Worm (Caenorhabditis elegans) whole organism, L2 larva: ENCODE data around the gene rpl-43.

Experiments
- ama-1 ChIP-seq: fragments of 150-350 bp; optimal IDR thresholded peaks from 2 replicates; lab custom pipeline; 2018; ENCODE audit warnings: inconsistent platforms
- crh-2 ChIP-seq: sonication (generic microtip); optimal IDR thresholded peaks from 2 replicates; lab custom pipeline; 2017; ENCODE audit warnings: missing biosample characterization, missing genetic modification characterization
- mbf-1 ChIP-seq: sonication (generic microtip); optimal IDR thresholded peaks from 2 replicates; lab custom pipeline; 2017; ENCODE audit warnings: missing biosample characterization, missing genetic modification characterization
- nhr-12 ChIP-seq: fragments of 150-350 bp; optimal IDR thresholded peaks from 2 replicates; lab custom pipeline; 2014; ENCODE audit warnings: missing biosample characterization, missing genetic modification characterization
- nhr-6 ChIP-seq: fragments of 150-350 bp; optimal IDR thresholded peaks from 2 replicates; lab custom pipeline; 2014; ENCODE audit warnings: missing biosample characterization, missing genetic modification characterization
- sma-3 ChIP-seq: sonication (generic microtip); optimal IDR thresholded peaks from 2 replicates; lab custom pipeline; 2016; ENCODE audit warnings: missing genetic modification reagents, missing genetic modification characterization, missing compliant biosample characterization

DNA sequence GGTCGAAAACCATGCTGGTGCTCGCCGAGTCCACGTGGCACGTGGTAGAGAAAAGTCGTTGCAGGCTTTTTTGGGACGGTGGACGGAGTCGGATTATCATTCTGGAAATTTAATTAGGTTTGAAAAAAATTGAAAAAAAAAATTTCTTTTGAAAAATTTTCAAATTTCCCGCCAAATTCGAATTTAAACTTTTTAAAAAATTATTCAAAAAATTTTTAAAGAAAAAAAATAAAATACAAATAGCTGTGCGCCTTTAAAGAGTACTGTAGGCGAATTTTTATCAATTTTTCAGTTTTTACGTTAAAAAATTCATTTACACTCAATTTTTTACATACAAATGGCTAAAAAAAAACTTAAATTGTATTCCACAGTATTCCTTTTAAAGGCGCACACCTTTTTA lies 28.3 kb upstream of the rpl-43 start, which contains the start of gene K09E4.3:
- TF ChIP-seq sma-3 (no peak), crh-2 (tag; lab: Kevin White, UChicago) (no peak), ama-1 (lab: Kevin White, UChicago) (no peak), nhr-12 (tag; lab: Kevin White, UChicago) (no peak), nhr-6 (no peak), mbf-1 (no peak)
